Fruit fly (Drosophila melanogaster) whole organism, wandering third instar larva: ENCODE results near the gene spri.

Experiments used
- Abd-B ChIP-seq: fragments of >200 bp; optimal IDR thresholded peaks from 2 replicates; lab custom pipeline; 2017; ENCODE audit warnings: missing biosample characterization, missing genetic modification characterization
- CG32264 ChIP-seq: fragments of 200-800 bp; sonication (Bioruptor generic); optimal IDR thresholded peaks from 2 replicates; lab custom pipeline; 2016; ENCODE audit warnings: missing biosample characterization, missing genetic modification characterization
- Dif ChIP-seq: fragments of 200-275, 200-300 bp; sonication (Bioruptor generic); optimal IDR thresholded peaks from 2 replicates; lab custom pipeline; 2018; ENCODE audit warnings: missing biosample characterization, missing genetic modification characterization; ENCODE audit not compliant: partially characterized antibody
- GATAd ChIP-seq: sonication (Bioruptor generic); optimal IDR thresholded peaks from 2 replicates; lab custom pipeline; 2016; ENCODE audit warnings: missing biosample characterization, missing genetic modification characterization
- HLH106 ChIP-seq: fragments of 200-800 bp; optimal IDR thresholded peaks from 3 replicates; lab custom pipeline; 2019; ENCODE audit warnings: missing biosample characterization, mild to moderate bottlenecking, missing genetic modification characterization, moderate library complexity
- Hnf4 ChIP-seq: fragments of 200-800 bp; sonication (Bioruptor generic); optimal IDR thresholded peaks from 2 replicates; lab custom pipeline; 2016; ENCODE audit warnings: missing biosample characterization, mild to moderate bottlenecking, missing genetic modification characterization
- Hr78 ChIP-seq: fragments of >200 bp; optimal IDR thresholded peaks from 2 replicates; lab custom pipeline; 2017; ENCODE audit warnings: missing biosample characterization, missing genetic modification characterization
- Hr83 ChIP-seq: fragments of 200-300 bp; sonication (Bioruptor generic); optimal IDR thresholded peaks from 2 replicates; lab custom pipeline; 2016; ENCODE audit warnings: missing biosample characterization, mild to moderate bottlenecking, missing genetic modification characterization, moderate library complexity; ENCODE audit not compliant: poor library complexity, severe bottlenecking
- Jra ChIP-seq: sonication (Bioruptor generic); optimal IDR thresholded peaks from 2 replicates; lab custom pipeline; 2016; ENCODE audit warnings: missing biosample characterization, missing genetic modification characterization
- Myc ChIP-seq: fragments of >200 bp; optimal IDR thresholded peaks from 2 replicates; lab custom pipeline; 2017
- N ChIP-seq: fragments of >200 bp; optimal IDR thresholded peaks from 2 replicates; lab custom pipeline; 2018; ENCODE audit warnings: missing biosample characterization, missing external identifiers, missing genetic modification characterization
- Rel ChIP-seq, 2 experiments: fragments of 200-800 bp; sonication (Bioruptor generic) in 1 of 2; optimal IDR thresholded peaks; 2 replicates in 1 of 2; 3 replicates in 1 of 2; lab custom pipeline; 2016 to 2019; ENCODE audit warnings: mild to moderate bottlenecking in 2 of 2, missing biosample characterization in 2 of 2, missing genetic modification characterization in 2 of 2, moderate library complexity in 1 of 2
- Sp1 ChIP-seq: fragments of 200-800 bp; sonication (Bioruptor generic); optimal IDR thresholded peaks from 3 replicates; lab custom pipeline; 2019; ENCODE audit warnings: missing biosample characterization, mild to moderate bottlenecking, missing genetic modification characterization, moderate library complexity
- Vsx2 ChIP-seq: fragments of 200-300, 225-300 bp; sonication (Bioruptor generic); optimal IDR thresholded peaks from 2 replicates; lab custom pipeline; 2018; ENCODE audit warnings: missing biosample characterization, missing genetic modification characterization; ENCODE audit not compliant: partially characterized antibody
- brk ChIP-seq: fragments of 200-800 bp; sonication (Bioruptor generic); optimal IDR thresholded peaks from 2 replicates; lab custom pipeline; 2016; ENCODE audit warnings: missing biosample characterization, mild to moderate bottlenecking, missing genetic modification characterization
- dl ChIP-seq, 2 experiments: fragments of 175-275, 200-275 bp in 1 of 2; fragments of 200-275 bp in 1 of 2; sonication (Bioruptor generic); optimal IDR thresholded peaks; lab custom pipeline; 2018; ENCODE audit warnings: mild to moderate bottlenecking in 2 of 2, missing biosample characterization in 2 of 2, missing genetic modification characterization in 2 of 2, moderate library complexity in 2 of 2; ENCODE audit not compliant: partially characterized antibody in 2 of 2, insufficient read depth in 1 of 2
- dmrt93B ChIP-seq: fragments of 200-800 bp; sonication (Bioruptor generic); optimal IDR thresholded peaks from 2 replicates; lab custom pipeline; 2018; ENCODE audit warnings: missing biosample characterization, mild to moderate bottlenecking, missing genetic modification characterization
- dsf ChIP-seq: sonication (Bioruptor generic); optimal IDR thresholded peaks from 2 replicates; lab custom pipeline; 2016; ENCODE audit warnings: missing biosample characterization, missing genetic modification characterization, borderline replicate concordance
- ey ChIP-seq: fragments of 200-800 bp; sonication (Bioruptor generic); optimal IDR thresholded peaks from 2 replicates; lab custom pipeline; 2016; ENCODE audit warnings: missing biosample characterization, missing genetic modification characterization
- foxo ChIP-seq, 2 experiments: fragments of 200-800 bp; sonication (Bioruptor generic); optimal IDR thresholded peaks; 2 replicates in 1 of 2; 3 replicates in 1 of 2; lab custom pipeline; 2016 to 2017; ENCODE audit warnings: missing biosample characterization in 2 of 2, missing genetic modification characterization in 2 of 2
- fru ChIP-seq: fragments of 200-800 bp; sonication (Bioruptor generic); optimal IDR thresholded peaks from 3 replicates; lab custom pipeline; 2016; ENCODE audit warnings: missing biosample characterization, mild to moderate bottlenecking, missing genetic modification characterization
- lola ChIP-seq: fragments of >200 bp; optimal IDR thresholded peaks from 2 replicates; lab custom pipeline; 2017; ENCODE audit warnings: missing biosample characterization, missing genetic modification characterization
- rgr ChIP-seq: fragments of 200-800 bp; sonication (Bioruptor generic); optimal IDR thresholded peaks from 3 replicates; lab custom pipeline; 2016; ENCODE audit warnings: missing biosample characterization, mild to moderate bottlenecking, missing genetic modification characterization
- sage ChIP-seq: fragments of 200-800 bp; sonication (Bioruptor generic); optimal IDR thresholded peaks from 2 replicates; lab custom pipeline; 2016; ENCODE audit warnings: missing biosample characterization, mild to moderate bottlenecking, missing genetic modification characterization
- usp ChIP-seq: fragments of >200 bp; optimal IDR thresholded peaks from 2 replicates; lab custom pipeline; 2017; ENCODE audit warnings: missing biosample characterization, missing genetic modification characterization
- woc ChIP-seq: sonication (Bioruptor generic); optimal IDR thresholded peaks from 2 replicates; lab custom pipeline; 2016; ENCODE audit warnings: missing biosample characterization, mild to moderate bottlenecking, missing genetic modification characterization

spri gene

DNA sequence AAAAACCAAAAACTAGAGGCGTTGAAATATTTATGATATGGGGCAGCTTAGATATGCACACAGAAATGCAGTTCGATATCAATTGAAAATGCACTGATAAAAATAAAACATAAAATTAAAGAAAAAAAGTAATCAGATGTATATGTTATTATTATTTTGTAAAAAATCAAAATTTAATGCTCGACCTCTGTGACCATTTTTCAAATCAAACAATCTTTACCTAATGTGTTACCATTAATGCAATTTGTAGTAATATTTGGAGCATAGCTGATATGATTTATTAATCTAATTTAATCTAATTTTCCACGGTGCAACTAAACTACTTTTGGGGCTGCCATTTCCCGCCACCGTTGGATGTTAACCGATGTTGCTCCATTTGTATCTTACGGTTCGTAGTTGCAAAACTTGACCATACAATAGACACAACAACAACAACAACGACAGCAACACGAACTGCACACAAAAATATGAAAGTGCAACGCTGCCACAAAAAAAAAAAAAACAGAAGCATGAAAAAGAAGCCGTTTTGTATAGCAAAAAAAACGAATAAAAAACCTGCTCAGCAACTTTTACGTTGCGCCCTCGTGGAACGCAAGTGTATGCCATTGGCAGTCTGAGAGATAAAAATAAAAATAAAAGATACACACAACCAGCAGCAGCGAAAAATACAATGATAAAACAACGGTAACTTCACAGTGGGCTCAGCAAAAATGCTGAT, 49.2 kb downstream of the spri start:
- no peak for TF ChIP-seq Hr83 (GFP tag; lab: Kevin White, UChicago)
- no peak for TF ChIP-seq Sp1 (GFP tag; lab: Kevin White, UChicago)
- TF ChIP-seq CG32264 (GFP tag; lab: Kevin White, UChicago), result no peak
- TF ChIP-seq woc (GFP tag; lab: Kevin White, UChicago), result no peak
- no peak for TF ChIP-seq Hnf4 (GFP tag; lab: Kevin White, UChicago)
- TF ChIP-seq HLH106 (tag; lab: Kevin White, UChicago), result no peak
- TF ChIP-seq N, result no peak
- no peak for TF ChIP-seq usp (GFP tag; lab: Kevin White, UChicago)
- TF ChIP-seq Jra (GFP tag; lab: Kevin White, UChicago), result no peak
- no peak for TF ChIP-seq dmrt93B (GFP tag; lab: Kevin White, UChicago)
- TF ChIP-seq, all 38 proteins: peak for 0

DNA sequence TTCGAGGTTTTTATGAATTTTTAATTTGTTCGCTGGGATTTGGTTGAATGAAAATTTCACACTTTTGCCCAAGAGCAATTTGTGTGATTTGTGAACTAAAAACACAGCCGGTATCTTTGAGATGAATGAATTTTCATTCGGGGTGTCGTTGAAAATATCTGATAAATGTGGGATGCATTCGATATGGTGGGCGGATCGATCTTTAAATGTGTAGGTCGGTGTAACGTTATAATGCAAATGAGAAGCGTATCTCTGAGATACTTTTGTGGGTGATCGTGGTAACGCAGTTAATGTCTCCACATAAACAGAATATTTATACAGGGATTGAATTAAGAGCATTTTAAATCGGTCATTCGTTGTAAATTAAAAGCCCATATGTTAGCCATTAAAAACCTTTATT, 50.2 kb downstream of the spri start:
- TF ChIP-seq usp (GFP tag; lab: Kevin White, UChicago), result no peak
- TF ChIP-seq Myc, result no peak
- no peak for TF ChIP-seq Dif (GFP tag; lab: Kevin White, UChicago)

DNA sequence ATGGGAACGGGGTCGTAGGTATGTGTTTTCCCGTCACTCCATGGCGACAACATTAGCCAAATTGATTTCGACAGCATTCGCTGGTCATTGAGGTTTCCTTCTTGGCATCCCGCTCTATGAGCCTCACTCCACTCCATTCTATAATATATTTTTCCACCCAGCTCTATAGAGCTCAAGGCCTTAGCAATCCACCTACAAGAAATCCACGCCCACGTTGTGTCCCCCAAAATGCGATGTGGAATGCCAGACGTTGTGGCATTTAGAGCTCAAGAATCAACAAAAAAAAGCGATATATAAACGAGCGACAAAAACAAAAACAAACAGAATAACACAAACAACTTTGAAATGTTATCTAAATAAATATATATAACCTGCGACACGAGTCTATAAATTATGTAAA, 50.7 kb downstream of the spri start:
- TF ChIP-seq GATAd (GFP tag; lab: Kevin White, UChicago) (no peak), usp (GFP tag; lab: Kevin White, UChicago) (no peak), rgr (GFP tag; lab: Kevin White, UChicago) (no peak), Jra (GFP tag; lab: Kevin White, UChicago) (no peak), Hr83 (GFP tag; lab: Kevin White, UChicago) (no peak), Hr78 (GFP tag; lab: Kevin White, UChicago) (no peak), dsf (GFP tag; lab: Kevin White, UChicago) (no peak), Vsx2 (GFP tag; lab: Kevin White, UChicago) (no peak), sage (GFP tag; lab: Kevin White, UChicago) (no peak), lola (GFP tag; lab: Kevin White, UChicago) (no peak), brk (GFP tag; lab: Kevin White, UChicago) (no peak), foxo (GFP tag; optimal IDR thresholded peaks at IDR 0.05; lab: Kevin White, UChicago) (no peak), Rel (GFP tag; optimal IDR thresholded peaks at IDR 0.05; lab: Kevin White, UChicago) (no peak), Rel (tag; optimal IDR thresholded peaks at IDR 0.05; lab: Kevin White, UChicago) (no peak), Abd-B (no peak)
- TF ChIP-seq, all 38 proteins: peak for 0

- TF ChIP-seq Hnf4 (GFP tag; lab: Kevin White, UChicago), result no peak
- TF ChIP-seq woc (GFP tag; lab: Kevin White, UChicago), result no peak
- TF ChIP-seq Vsx2 (GFP tag; lab: Kevin White, UChicago), result no peak
- no peak for TF ChIP-seq Rel (GFP tag; optimal IDR thresholded peaks at IDR 0.05; lab: Kevin White, UChicago)
- peak; percentile 96 for TF ChIP-seq Rel (tag; optimal IDR thresholded peaks at IDR 0.05; lab: Kevin White, UChicago)
- TF ChIP-seq, all 38 proteins: peak for 1
Observed at dm6 chrX:10533517-10534284, 51.5 kb downstream of the spri start.

DNA sequence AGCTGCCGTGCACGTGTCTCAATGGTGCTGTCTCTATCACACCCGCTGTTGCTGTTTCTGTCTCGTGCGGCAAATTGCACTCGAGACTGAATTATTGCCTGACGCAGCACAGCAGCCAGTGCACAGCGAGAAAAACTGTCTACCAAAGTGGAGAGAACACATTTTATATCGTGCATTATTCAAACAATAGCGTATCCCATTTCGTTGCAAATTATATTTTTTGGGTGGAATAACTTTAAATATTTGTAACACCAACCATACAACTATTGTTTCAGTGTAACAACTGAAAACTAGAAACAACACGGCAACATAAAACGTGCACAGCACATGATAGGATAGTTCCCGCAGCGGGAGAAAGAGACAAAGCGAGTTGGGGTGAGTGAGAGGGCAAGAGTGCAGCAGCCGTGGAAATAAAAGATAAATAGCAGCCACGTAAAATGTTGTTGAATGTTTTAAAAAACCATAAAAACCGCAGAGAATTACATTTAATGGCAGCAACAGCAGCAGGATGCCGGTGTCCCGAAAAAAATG, 69.8 kb downstream of the spri start:
- peak; percentile 14 for TF ChIP-seq fru
- no peak for TF ChIP-seq Hnf4 (GFP tag; lab: Kevin White, UChicago)
- peak in 1 of 2 experiments; percentile 37 for TF ChIP-seq foxo (GFP tag; optimal IDR thresholded peaks at IDR 0.05; lab: Kevin White, UChicago)
- TF ChIP-seq Sp1 (GFP tag; lab: Kevin White, UChicago), result peak; percentile 16
- peak; percentile 28 for TF ChIP-seq HLH106 (tag; lab: Kevin White, UChicago)

DNA sequence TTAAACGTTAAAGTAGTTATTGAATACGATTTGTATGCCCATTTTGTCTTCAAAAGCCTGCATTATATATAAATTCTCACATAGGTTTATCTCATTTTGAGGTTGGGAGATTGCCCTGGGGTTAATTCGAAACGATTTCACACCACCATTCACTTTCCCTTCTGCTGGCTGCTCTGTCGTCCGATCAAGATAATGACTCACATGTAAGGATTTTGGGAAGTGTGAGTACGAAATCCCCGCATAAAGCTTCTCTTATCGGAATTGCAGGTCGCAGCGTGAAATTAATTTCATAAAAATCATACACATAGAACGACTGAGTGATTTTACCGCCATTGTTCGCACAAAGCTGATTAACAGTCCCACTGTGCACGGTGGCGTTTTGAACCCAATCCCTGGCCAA, 70.4 kb downstream of the spri start:
- TF ChIP-seq dl (GFP tag; optimal IDR thresholded peaks at IDR 0.05; lab: Kevin White, UChicago; ENCODE audit: insufficient read depth in 1 of 2, partially characterized antibody in 2 of 2) (no peak), Rel (GFP tag; optimal IDR thresholded peaks at IDR 0.05; lab: Kevin White, UChicago) (no peak), Rel (tag; optimal IDR thresholded peaks at IDR 0.05; lab: Kevin White, UChicago) (peak; percentile 84), N (no peak), ey (GFP tag; lab: Kevin White, UChicago) (no peak)
